Worm (Caenorhabditis elegans) whole organism, L4 larva: ENCODE measurements around the gene nhl-3.

ENCODE experiments used
- F10B5.3 ChIP-seq: sonication (generic microtip); optimal IDR thresholded peaks from 2 replicates; lab custom pipeline; 2016; ENCODE audit warnings: mild to moderate bottlenecking, missing genetic modification characterization, missing compliant biosample characterization
- T20F7.1 ChIP-seq: fragments of 200-800 bp; sonication (Bioruptor generic); optimal IDR thresholded peaks from 2 replicates; lab custom pipeline; 2018; ENCODE audit warnings: mild to moderate bottlenecking, missing genetic modification characterization, missing compliant biosample characterization
- Y105C5A.15 ChIP-seq: fragments of 200-800 bp; sonication (Bioruptor generic); IDR thresholded peaks from 2 replicates; pipeline ENCODE4 v1.3.6; 2022; ENCODE audit warnings: missing genetic modification characterization, missing compliant biosample characterization
- Y48G9A.11 ChIP-seq: fragments of 200-800 bp; sonication (Bioruptor generic); IDR thresholded peaks from 2 replicates; pipeline ENCODE4 v1.3.6; 2022; ENCODE audit warnings: missing genetic modification reagents, missing genetic modification characterization, missing compliant biosample characterization
- Y75B8A.6 ChIP-seq: fragments of 200-800 bp; sonication (Bioruptor generic); IDR thresholded peaks from 2 replicates; pipeline ENCODE4 v1.3.6; 2022; ENCODE audit warnings: missing genetic modification reagents, missing genetic modification characterization, missing compliant biosample characterization
- ZK337.2 ChIP-seq: fragments of 200-800 bp; sonication (Bioruptor generic); IDR thresholded peaks from 2 replicates; pipeline ENCODE4 v1.3.6; 2022; ENCODE audit warnings: missing genetic modification reagents, missing genetic modification characterization, missing compliant biosample characterization
- ZK546.5 ChIP-seq, 2 experiments: sonication (generic microtip); optimal IDR thresholded peaks; 2 replicates each; lab custom pipeline; 2017; ENCODE audit warnings: missing biosample characterization in 2 of 2, missing genetic modification characterization in 2 of 2
- aha-1 ChIP-seq: fragments of 150-350 bp; peaks from one replicate; lab custom pipeline; 2014; ENCODE audit warnings: missing biosample characterization, missing genetic modification characterization
- ama-1 ChIP-seq: fragments of 150-350 bp; optimal IDR thresholded peaks from 2 replicates; lab custom pipeline; 2014; ENCODE audit warnings: inconsistent platforms, mixed read lengths
- arid-1 ChIP-seq: fragments of 200-800 bp; sonication (Bioruptor generic); conservative IDR thresholded peaks from 2 replicates; pipeline ENCODE4 v1.3.6; 2022; ENCODE audit warnings: missing genetic modification reagents, missing genetic modification characterization, missing compliant biosample characterization
- attf-4 ChIP-seq: sonication (generic microtip); optimal IDR thresholded peaks from 3 replicates; lab custom pipeline; 2017; ENCODE audit warnings: missing biosample characterization, missing genetic modification characterization
- ceh-28 ChIP-seq: fragments of 150-350 bp; optimal IDR thresholded peaks from 2 replicates; lab custom pipeline; 2014; ENCODE audit warnings: missing biosample characterization, missing genetic modification reagents, missing genetic modification characterization
- ceh-32 ChIP-seq: sonication (generic microtip); optimal IDR thresholded peaks from 2 replicates; lab custom pipeline; 2016; ENCODE audit warnings: mild to moderate bottlenecking, missing genetic modification characterization, missing compliant biosample characterization; ENCODE audit not compliant: poor library complexity
- ceh-62 ChIP-seq: sonication (generic microtip); optimal IDR thresholded peaks from 2 replicates; lab custom pipeline; 2017; ENCODE audit warnings: missing biosample characterization, missing genetic modification characterization
- ceh-82 ChIP-seq: sonication (generic microtip); optimal IDR thresholded peaks from 2 replicates; lab custom pipeline; 2017; ENCODE audit warnings: missing biosample characterization, missing genetic modification characterization
- ces-1 ChIP-seq: fragments of 150-350 bp; sonication (generic microtip); optimal IDR thresholded peaks from 4 replicates; lab custom pipeline; 2014; ENCODE audit warnings: missing biosample characterization, missing genetic modification reagents, missing genetic modification characterization
- cey-2 ChIP-seq: sonication (generic microtip); optimal IDR thresholded peaks from 3 replicates; lab custom pipeline; 2017; ENCODE audit warnings: missing genetic modification characterization, mild to moderate bottlenecking, missing compliant biosample characterization, antibody characterized with exemption, borderline replicate concordance; ENCODE audit not compliant: insufficient read depth
- daf-19 ChIP-seq: fragments of 200-800 bp; sonication (Bioruptor generic); conservative IDR thresholded peaks from 2 replicates; pipeline ENCODE4 v1.3.6; 2022; ENCODE audit warnings: missing genetic modification characterization, missing compliant biosample characterization
- daf-8 ChIP-seq: fragments of 200-800 bp; sonication (Bioruptor generic); IDR thresholded peaks from 2 replicates; pipeline ENCODE4 v1.3.6; 2022; ENCODE audit warnings: missing genetic modification characterization, missing compliant biosample characterization
- dmd-6 ChIP-seq: fragments of 200-800 bp; sonication (Bioruptor generic); IDR thresholded peaks from 2 replicates; pipeline ENCODE4 v1.3.6; 2022; ENCODE audit warnings: missing genetic modification reagents, missing genetic modification characterization, missing compliant biosample characterization
- dmd-8 ChIP-seq: fragments of 200-800 bp; sonication (Bioruptor generic); IDR thresholded peaks from 2 replicates; pipeline ENCODE4 v1.3.6; 2022; ENCODE audit warnings: missing genetic modification characterization, missing compliant biosample characterization
- dmd-9 ChIP-seq: fragments of 200-800 bp; sonication (Bioruptor generic); IDR thresholded peaks from 2 replicates; pipeline ENCODE4 v1.3.6; 2022; ENCODE audit warnings: missing genetic modification reagents, missing genetic modification characterization, missing compliant biosample characterization
- egl-27 ChIP-seq: sonication (generic microtip); optimal IDR thresholded peaks from 3 replicates; lab custom pipeline; 2017; ENCODE audit warnings: missing biosample characterization, missing genetic modification reagents, missing genetic modification characterization
- gei-8 ChIP-seq: fragments of 200-800 bp; sonication (Bioruptor generic); optimal IDR thresholded peaks from 2 replicates; lab custom pipeline; 2018; ENCODE audit warnings: mild to moderate bottlenecking, missing genetic modification characterization, missing compliant biosample characterization
- hif-1 ChIP-seq, 2 experiments: sonication (generic microtip); optimal IDR thresholded peaks; 2 replicates each; lab custom pipeline; 2016 to 2017; ENCODE audit warnings: missing compliant biosample characterization in 2 of 2, missing genetic modification characterization in 2 of 2, missing genetic modification reagents in 2 of 2, missing genotype in 2 of 2, mild to moderate bottlenecking in 1 of 2
- hlh-11 ChIP-seq: fragments of 200-800 bp; sonication (Bioruptor generic); optimal IDR thresholded peaks from 2 replicates; lab custom pipeline; 2018; ENCODE audit warnings: mild to moderate bottlenecking, missing genetic modification characterization, missing compliant biosample characterization
- lin-13 ChIP-seq: fragments of 150-350 bp; optimal IDR thresholded peaks from 2 replicates; lab custom pipeline; 2014; ENCODE audit warnings: missing biosample characterization, missing genetic modification reagents, missing genetic modification characterization
- lin-15B ChIP-seq: fragments of 150-350 bp; sonication (generic microtip); optimal IDR thresholded peaks from 3 replicates; lab custom pipeline; 2014; ENCODE audit warnings: missing biosample characterization, missing genetic modification characterization
- lin-38 ChIP-seq: fragments of 200-800 bp; sonication (Bioruptor generic); IDR thresholded peaks from 2 replicates; pipeline ENCODE4 v1.3.6; 2022; ENCODE audit warnings: missing genetic modification reagents, missing genetic modification characterization, missing compliant biosample characterization
- mdl-1 ChIP-seq, 2 experiments: fragments of 150-350 bp in 1 of 2; sonication (generic microtip) in 1 of 2; optimal IDR thresholded peaks; 2 replicates each; lab custom pipeline; 2014 to 2017; ENCODE audit warnings: missing biosample characterization in 2 of 2, missing genetic modification characterization in 2 of 2
- mep-1 ChIP-seq: fragments of 150-350 bp; sonication (generic microtip); optimal IDR thresholded peaks from 3 replicates; lab custom pipeline; 2014; ENCODE audit warnings: missing biosample characterization, missing genetic modification characterization
- mxl-3 ChIP-seq: fragments of 200-800 bp; sonication (Bioruptor generic); optimal IDR thresholded peaks from 2 replicates; lab custom pipeline; 2018; ENCODE audit warnings: mild to moderate bottlenecking, missing genetic modification characterization, missing compliant biosample characterization
- nhr-102 ChIP-seq: sonication (generic microtip); optimal IDR thresholded peaks from 2 replicates; lab custom pipeline; 2016; ENCODE audit warnings: mild to moderate bottlenecking, missing genetic modification characterization, moderate library complexity, missing compliant biosample characterization
- nhr-11 ChIP-seq: fragments of 150-350 bp; optimal IDR thresholded peaks from 2 replicates; lab custom pipeline; 2014; ENCODE audit warnings: missing biosample characterization, missing genetic modification characterization
- nhr-237 ChIP-seq: sonication (generic microtip); optimal IDR thresholded peaks from 2 replicates; lab custom pipeline; 2017; ENCODE audit warnings: missing biosample characterization, missing genetic modification characterization
- nhr-28 ChIP-seq: fragments of 150-350 bp; optimal IDR thresholded peaks from 2 replicates; lab custom pipeline; 2014; ENCODE audit warnings: missing biosample characterization, missing genetic modification characterization
- nhr-41 ChIP-seq: fragments of 200-800 bp; sonication (Bioruptor generic); IDR thresholded peaks from 2 replicates; pipeline ENCODE4 v1.3.6; 2022; ENCODE audit warnings: missing genetic modification reagents, missing genetic modification characterization, missing compliant biosample characterization
- saeg-2 ChIP-seq: fragments of 200-800 bp; sonication (Bioruptor generic); IDR thresholded peaks from 2 replicates; pipeline ENCODE4 v1.3.6; 2022; ENCODE audit warnings: missing genetic modification reagents, missing genetic modification characterization, missing compliant biosample characterization
- sdz-12 ChIP-seq: fragments of 200-800 bp; sonication (Bioruptor generic); optimal IDR thresholded peaks from 2 replicates; lab custom pipeline; 2018; ENCODE audit warnings: mild to moderate bottlenecking, missing genetic modification characterization, missing compliant biosample characterization
- spr-1 ChIP-seq: sonication (generic microtip); optimal IDR thresholded peaks from 2 replicates; lab custom pipeline; 2016; ENCODE audit warnings: mild to moderate bottlenecking, missing genetic modification characterization, missing compliant biosample characterization
- spr-3 ChIP-seq: fragments of 200-800 bp; sonication (Bioruptor generic); optimal IDR thresholded peaks from 2 replicates; lab custom pipeline; 2018; ENCODE audit warnings: mild to moderate bottlenecking, missing genetic modification characterization, missing compliant biosample characterization
- tra-1 ChIP-seq: fragments of 200-800 bp; sonication (Bioruptor generic); IDR thresholded peaks from 2 replicates; pipeline ENCODE4 v1.3.6; 2022; ENCODE audit warnings: missing genetic modification reagents, missing genetic modification characterization, missing compliant biosample characterization
- unc-62 ChIP-seq, 3 experiments: fragments of 150-350 bp in 1 of 3; sonication (generic microtip); optimal IDR thresholded peaks in 2 of 3; peaks in 1 of 3; 1 replicate in 1 of 3; 2 replicates in 2 of 3; lab custom pipeline; 2014 to 2017; ENCODE audit warnings: missing biosample characterization in 3 of 3, missing genetic modification characterization in 3 of 3, missing genetic modification reagents in 3 of 3, missing genotype in 1 of 3
- zag-1 ChIP-seq: fragments of 150-350 bp; optimal IDR thresholded peaks from 2 replicates; lab custom pipeline; 2014; ENCODE audit warnings: missing biosample characterization, missing genetic modification characterization

Gene nhl-3

DNA sequence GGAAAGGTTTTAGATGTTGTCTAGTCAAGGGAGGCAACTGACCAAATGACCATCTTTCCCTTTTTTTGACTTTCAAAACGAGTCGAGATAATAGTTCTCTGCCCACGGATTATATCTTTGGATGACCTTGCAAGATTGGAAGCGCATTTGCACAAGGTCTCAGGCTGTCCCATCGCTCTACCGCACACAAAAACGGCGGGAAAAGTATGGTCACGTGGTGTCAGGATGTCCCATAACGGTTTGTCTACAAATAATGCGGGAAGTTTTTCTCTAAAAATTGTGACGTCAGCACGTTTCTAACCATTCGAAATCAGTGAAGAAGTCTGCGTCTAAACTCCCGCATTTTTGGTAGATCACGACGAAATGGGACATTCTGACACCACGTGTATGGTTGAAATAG, 6.4 kb upstream of the nhl-3 start, which contains the start of gene W04H10.6:
W04H10.6 (minus strand) TSS at position 101 of the 400 bp plus-strand sequence.
- TF ChIP-seq Y48G9A.11 (GFP tag; lab: Robert Waterston, UW) (no peak), unc-62 (GFP tag; optimal IDR thresholded peaks at IDR 0.05 in 1 of 2; lab: Kevin White, UChicago) (peak in 1 of 2 experiments; percentile 10), unc-62 (tag; optimal IDR thresholded peaks at IDR 0.05; lab: Kevin White, UChicago) (no peak), T20F7.1 (GFP tag; lab: Kevin White, UChicago) (no peak), lin-13 (GFP tag; lab: Kevin White, UChicago) (no peak)

- no peak for TF ChIP-seq hif-1 (tag; optimal IDR thresholded peaks at IDR 0.05; lab: Kevin White, UChicago)
- TF ChIP-seq mxl-3: no peak
- TF ChIP-seq nhr-102 (tag; lab: Kevin White, UChicago): no peak
- TF ChIP-seq spr-3 (GFP tag; lab: Kevin White, UChicago): no peak
- TF ChIP-seq lin-38 (GFP tag; lab: Robert Waterston, UW): no peak
- TF ChIP-seq, all 104 proteins: peak for 0
Measured at ce11 chrII:606033-606432, 4.1 kb upstream of the nhl-3 start, which contains the start of gene W04H10.5. Gene W04H10.5 (plus strand): TSS chrII:606333.

- TF ChIP-seq Y75B8A.6 (GFP tag; lab: Robert Waterston, UW): no peak
- no peak for TF ChIP-seq dmd-6 (GFP tag; lab: Robert Waterston, UW)
- no peak for TF ChIP-seq egl-27 (tag; lab: Kevin White, UChicago)
- TF ChIP-seq nhr-237 (tag; lab: Kevin White, UChicago): no peak
- TF ChIP-seq daf-8 (GFP tag; lab: Robert Waterston, UW): no peak
- TF ChIP-seq ces-1 (GFP tag; lab: Kevin White, UChicago): no peak
- no peak for TF ChIP-seq dmd-8 (GFP tag; lab: Robert Waterston, UW)
- no peak for TF ChIP-seq Y48G9A.11 (GFP tag; lab: Robert Waterston, UW)
Measured at ce11 chrII:605267-605666, 3.3 kb upstream of the nhl-3 start, which contains the start of gene W04H10.2. Gene W04H10.2 (plus strand): TSS chrII:605567.

ce11 chrII:602969-603368, 1.0 kb upstream of the nhl-3 start:
- TF ChIP-seq daf-8 (GFP tag; lab: Robert Waterston, UW): no peak
- no peak for TF ChIP-seq F10B5.3 (tag; lab: Kevin White, UChicago)
- TF ChIP-seq zag-1 (tag; lab: Kevin White, UChicago): no peak
- TF ChIP-seq nhr-41: no peak
- no peak for TF ChIP-seq mxl-3
- TF ChIP-seq ama-1 (lab: Kevin White, UChicago): no peak
- peak; percentile 61 for TF ChIP-seq nhr-28
- TF ChIP-seq spr-1 (tag; lab: Kevin White, UChicago): no peak
- TF ChIP-seq daf-19: no peak
- no peak for TF ChIP-seq Y75B8A.6 (GFP tag; lab: Robert Waterston, UW)
- TF ChIP-seq arid-1: no peak
- no peak for TF ChIP-seq ZK546.5 (tag; optimal IDR thresholded peaks at IDR 0.05; lab: Kevin White, UChicago)
- TF ChIP-seq ceh-62: no peak
- no peak for TF ChIP-seq cey-2
- no peak for TF ChIP-seq ceh-28 (tag; lab: Kevin White, UChicago)
- TF ChIP-seq unc-62 (GFP tag; optimal IDR thresholded peaks at IDR 0.05 in 1 of 2; lab: Kevin White, UChicago): peak in 1 of 2 experiments; percentile 96
- TF ChIP-seq unc-62 (tag; optimal IDR thresholded peaks at IDR 0.05; lab: Kevin White, UChicago): no peak
- TF ChIP-seq gei-8 (GFP tag; lab: Kevin White, UChicago): no peak
- TF ChIP-seq ceh-32: no peak
- TF ChIP-seq attf-4 (tag; lab: Kevin White, UChicago): no peak
- TF ChIP-seq ces-1 (GFP tag; lab: Kevin White, UChicago): no peak
- peak; percentile 89 for TF ChIP-seq aha-1
- no peak for TF ChIP-seq tra-1 (GFP tag; lab: Robert Waterston, UW)
- TF ChIP-seq ZK337.2: no peak
- no peak for TF ChIP-seq saeg-2
- TF ChIP-seq dmd-9 (GFP tag; lab: Robert Waterston, UW): no peak
- TF ChIP-seq ceh-82: no peak
- TF ChIP-seq hlh-11: peak; percentile 88
- TF ChIP-seq Y105C5A.15 (GFP tag; lab: Robert Waterston, UW): no peak
- peak in 1 of 2 experiments; percentile 80 for TF ChIP-seq mdl-1 (tag; optimal IDR thresholded peaks at IDR 0.05; lab: Kevin White, UChicago)
- TF ChIP-seq lin-13 (GFP tag; lab: Kevin White, UChicago): peak; percentile 55
- no peak for TF ChIP-seq sdz-12 (GFP tag; lab: Kevin White, UChicago)
- TF ChIP-seq mep-1 (tag; lab: Kevin White, UChicago): peak; percentile 72
- TF ChIP-seq nhr-11: no peak
- TF ChIP-seq lin-15B: no peak
